Worm (Caenorhabditis elegans) whole organism, L2 larva: ENCODE results near the gene cls-2.

Source experiments
- C34F6.9 ChIP-seq: fragments of 150-350 bp; optimal IDR thresholded peaks from 2 replicates; lab custom pipeline; 2014; ENCODE audit warnings: missing biosample characterization, missing genetic modification characterization
- F13H6.1 ChIP-seq: sonication (generic microtip); optimal IDR thresholded peaks from 2 replicates; lab custom pipeline; 2016; ENCODE audit warnings: missing genetic modification characterization, missing compliant biosample characterization
- R02D3.7 ChIP-seq: fragments of 150-350 bp; optimal IDR thresholded peaks from 2 replicates; lab custom pipeline; 2014; ENCODE audit warnings: missing biosample characterization, missing genetic modification characterization
- Y55F3AM.14 ChIP-seq: fragments of 200-800 bp; sonication (Bioruptor generic); optimal IDR thresholded peaks from 2 replicates; lab custom pipeline; 2018; ENCODE audit warnings: mild to moderate bottlenecking, missing genetic modification characterization, missing compliant biosample characterization
- alr-1 ChIP-seq: fragments of 150-350 bp; optimal IDR thresholded peaks from 2 replicates; lab custom pipeline; 2014; ENCODE audit warnings: missing biosample characterization, missing genetic modification characterization
- aly-2 ChIP-seq: fragments of 150-350 bp; optimal IDR thresholded peaks from 2 replicates; lab custom pipeline; 2014; ENCODE audit warnings: missing biosample characterization, missing genetic modification characterization
- ceh-16 ChIP-seq: fragments of 150-350 bp; optimal IDR thresholded peaks from 2 replicates; lab custom pipeline; 2014; ENCODE audit warnings: missing biosample characterization, missing genetic modification characterization
- ceh-82 ChIP-seq: fragments of 150-350 bp; optimal IDR thresholded peaks from 2 replicates; lab custom pipeline; 2014; ENCODE audit warnings: missing biosample characterization, missing genetic modification characterization
- crh-2 ChIP-seq: sonication (generic microtip); optimal IDR thresholded peaks from 2 replicates; lab custom pipeline; 2017; ENCODE audit warnings: missing biosample characterization, missing genetic modification characterization
- dmd-4 ChIP-seq: sonication (generic microtip); optimal IDR thresholded peaks from 2 replicates; lab custom pipeline; 2017; ENCODE audit warnings: missing biosample characterization, missing genetic modification characterization
- egl-27 ChIP-seq: sonication (generic microtip); optimal IDR thresholded peaks from 3 replicates; lab custom pipeline; 2017; ENCODE audit warnings: missing biosample characterization, missing genetic modification reagents, missing genetic modification characterization
- elt-3 ChIP-seq: sonication (generic microtip); optimal IDR thresholded peaks from 2 replicates; lab custom pipeline; 2017; ENCODE audit warnings: missing biosample characterization, missing genetic modification characterization
- fos-1 ChIP-seq: fragments of 150-350 bp; optimal IDR thresholded peaks from 2 replicates; lab custom pipeline; 2014; ENCODE audit warnings: missing biosample characterization, missing genetic modification characterization
- gmeb-1 ChIP-seq: fragments of 150-350 bp; optimal IDR thresholded peaks from 2 replicates; lab custom pipeline; 2014; ENCODE audit warnings: missing biosample characterization, missing genetic modification characterization
- lin-11 ChIP-seq: fragments of 150-350 bp; sonication (generic microtip); optimal IDR thresholded peaks from 2 replicates; lab custom pipeline; 2014; ENCODE audit warnings: missing biosample characterization, missing genetic modification characterization, inconsistent platforms, mixed read lengths
- lsy-2 ChIP-seq, 2 experiments: fragments of 150-350 bp in 1 of 2; sonication (generic microtip) in 1 of 2; optimal IDR thresholded peaks; 2 replicates each; lab custom pipeline; 2014 to 2017; ENCODE audit warnings: missing biosample characterization in 2 of 2, missing genetic modification characterization in 2 of 2
- mab-5 ChIP-seq: fragments of 150-350 bp; optimal IDR thresholded peaks from 2 replicates; lab custom pipeline; 2014; ENCODE audit warnings: missing biosample characterization, missing genetic modification characterization
- mbf-1 ChIP-seq: sonication (generic microtip); optimal IDR thresholded peaks from 2 replicates; lab custom pipeline; 2017; ENCODE audit warnings: missing biosample characterization, missing genetic modification characterization
- mdl-1 ChIP-seq, 2 experiments: fragments of 150-350 bp in 1 of 2; sonication (generic microtip) in 1 of 2; optimal IDR thresholded peaks; 2 replicates each; lab custom pipeline; 2017; ENCODE audit warnings: missing biosample characterization in 2 of 2, missing genetic modification characterization in 2 of 2
- nhr-10 ChIP-seq: sonication (generic microtip); optimal IDR thresholded peaks from 2 replicates; lab custom pipeline; 2017; ENCODE audit warnings: missing biosample characterization, missing genetic modification characterization
- nhr-129 ChIP-seq: fragments of 150-350 bp; optimal IDR thresholded peaks from 2 replicates; lab custom pipeline; 2014; ENCODE audit warnings: missing biosample characterization, missing genetic modification characterization
- nhr-21 ChIP-seq: fragments of 150-350 bp; optimal IDR thresholded peaks from 2 replicates; lab custom pipeline; 2014; ENCODE audit warnings: missing biosample characterization, missing genetic modification characterization
- nhr-25 ChIP-seq: fragments of 150-350 bp; sonication (generic microtip); optimal IDR thresholded peaks from 3 replicates; lab custom pipeline; 2014; ENCODE audit warnings: missing biosample characterization, missing genetic modification characterization
- nhr-77 ChIP-seq: fragments of 150-350 bp; optimal IDR thresholded peaks from 2 replicates; lab custom pipeline; 2014; ENCODE audit warnings: missing biosample characterization, missing genetic modification characterization
- sem-4 ChIP-seq: fragments of 150-350 bp; optimal IDR thresholded peaks from 2 replicates; lab custom pipeline; 2014; ENCODE audit warnings: missing biosample characterization, missing genetic modification reagents, missing genetic modification characterization
- skn-1 ChIP-seq: sonication (generic microtip); optimal IDR thresholded peaks from 2 replicates; lab custom pipeline; 2017; ENCODE audit warnings: missing biosample characterization, missing genetic modification characterization
- sma-3 ChIP-seq: sonication (generic microtip); optimal IDR thresholded peaks from 2 replicates; lab custom pipeline; 2016; ENCODE audit warnings: missing genetic modification reagents, missing genetic modification characterization, missing compliant biosample characterization
- sma-9 ChIP-seq, 2 experiments: fragments of 150-350 bp in 1 of 2; sonication (generic microtip) in 1 of 2; optimal IDR thresholded peaks; 2 replicates each; lab custom pipeline; 2014 to 2016; ENCODE audit warnings: missing genetic modification characterization in 2 of 2, mild to moderate bottlenecking in 1 of 2, missing biosample characterization in 1 of 2, missing compliant biosample characterization in 1 of 2, missing genetic modification reagents in 1 of 2, moderate library complexity in 1 of 2
- snpc-4 ChIP-seq: fragments of 150-350 bp; optimal IDR thresholded peaks from 2 replicates; lab custom pipeline; 2014; ENCODE audit warnings: missing biosample characterization, missing genetic modification characterization
- unc-39 ChIP-seq: fragments of 150-350 bp; optimal IDR thresholded peaks from 2 replicates; lab custom pipeline; 2014; ENCODE audit warnings: missing biosample characterization, missing genetic modification characterization
- unc-55 ChIP-seq: fragments of 150-350 bp; sonication (generic microtip); optimal IDR thresholded peaks from 3 replicates; lab custom pipeline; 2014; ENCODE audit warnings: missing biosample characterization, missing genetic modification reagents, missing genetic modification characterization
- ztf-11 ChIP-seq: sonication (generic microtip); optimal IDR thresholded peaks from 2 replicates; lab custom pipeline; 2017; ENCODE audit warnings: missing biosample characterization, missing genetic modification characterization
- ztf-4 ChIP-seq: fragments of 150-350 bp; optimal IDR thresholded peaks from 2 replicates; lab custom pipeline; 2014; ENCODE audit warnings: missing biosample characterization, missing genetic modification characterization

cls-2 gene

DNA sequence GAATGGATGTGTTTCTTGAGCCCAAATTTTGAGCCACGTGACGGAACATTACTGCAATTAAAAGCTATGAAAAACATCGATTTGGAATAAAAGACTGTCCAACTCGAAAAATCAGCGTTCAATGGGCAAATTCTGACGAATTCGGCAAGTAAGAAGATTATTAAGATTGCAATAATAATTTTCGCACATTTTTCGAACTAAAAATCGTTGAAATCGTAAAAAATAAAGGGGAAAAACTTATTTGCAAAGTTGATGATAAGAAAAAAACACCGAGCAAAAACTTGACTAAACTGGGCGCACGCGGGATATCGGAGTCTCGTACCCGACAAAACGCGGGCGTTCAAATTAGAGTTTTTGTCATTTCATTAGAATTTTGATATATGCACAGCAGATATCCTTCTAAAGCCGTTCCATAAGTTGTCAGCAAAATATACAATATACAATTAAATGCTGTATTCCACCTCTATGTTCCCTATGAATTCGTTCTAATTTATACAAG is 34.5 kb downstream of the cls-2 start, which contains the start of the genes mccc-2 and mrpl-44:
Gene mccc-2, minus strand, starts transcription at position 51 of the 499 bp plus-strand sequence.
Gene mrpl-44, minus strand, starts transcription at position 51 of the 499 bp plus-strand sequence.
- TF ChIP-seq sma-9 (GFP tag; optimal IDR thresholded peaks at IDR 0.05; lab: Kevin White, UChicago), result no peak
- no peak for TF ChIP-seq sma-9 (tag; optimal IDR thresholded peaks at IDR 0.05; lab: Kevin White, UChicago)
- TF ChIP-seq ztf-4, result no peak
- TF ChIP-seq gmeb-1 (tag; lab: Kevin White, UChicago), result peak; percentile 90
- TF ChIP-seq nhr-25 (tag; lab: Kevin White, UChicago), result no peak
- no peak for TF ChIP-seq snpc-4
- no peak for TF ChIP-seq aly-2 (tag; lab: Kevin White, UChicago)
- TF ChIP-seq C34F6.9 (tag; lab: Kevin White, UChicago), result peak; percentile 36
- no peak for TF ChIP-seq crh-2 (tag; lab: Kevin White, UChicago)
- peak; percentile 7 for TF ChIP-seq fos-1 (tag; lab: Kevin White, UChicago)
- peak in 1 of 2 experiments; percentile 40 for TF ChIP-seq lsy-2 (tag; optimal IDR thresholded peaks at IDR 0.05; lab: Kevin White, UChicago)
- no peak for TF ChIP-seq R02D3.7 (tag; lab: Kevin White, UChicago)
- TF ChIP-seq elt-3, result no peak
- no peak for TF ChIP-seq sem-4 (tag; lab: Kevin White, UChicago)
- TF ChIP-seq unc-55 (GFP tag; lab: Kevin White, UChicago), result peak; percentile 51

DNA sequence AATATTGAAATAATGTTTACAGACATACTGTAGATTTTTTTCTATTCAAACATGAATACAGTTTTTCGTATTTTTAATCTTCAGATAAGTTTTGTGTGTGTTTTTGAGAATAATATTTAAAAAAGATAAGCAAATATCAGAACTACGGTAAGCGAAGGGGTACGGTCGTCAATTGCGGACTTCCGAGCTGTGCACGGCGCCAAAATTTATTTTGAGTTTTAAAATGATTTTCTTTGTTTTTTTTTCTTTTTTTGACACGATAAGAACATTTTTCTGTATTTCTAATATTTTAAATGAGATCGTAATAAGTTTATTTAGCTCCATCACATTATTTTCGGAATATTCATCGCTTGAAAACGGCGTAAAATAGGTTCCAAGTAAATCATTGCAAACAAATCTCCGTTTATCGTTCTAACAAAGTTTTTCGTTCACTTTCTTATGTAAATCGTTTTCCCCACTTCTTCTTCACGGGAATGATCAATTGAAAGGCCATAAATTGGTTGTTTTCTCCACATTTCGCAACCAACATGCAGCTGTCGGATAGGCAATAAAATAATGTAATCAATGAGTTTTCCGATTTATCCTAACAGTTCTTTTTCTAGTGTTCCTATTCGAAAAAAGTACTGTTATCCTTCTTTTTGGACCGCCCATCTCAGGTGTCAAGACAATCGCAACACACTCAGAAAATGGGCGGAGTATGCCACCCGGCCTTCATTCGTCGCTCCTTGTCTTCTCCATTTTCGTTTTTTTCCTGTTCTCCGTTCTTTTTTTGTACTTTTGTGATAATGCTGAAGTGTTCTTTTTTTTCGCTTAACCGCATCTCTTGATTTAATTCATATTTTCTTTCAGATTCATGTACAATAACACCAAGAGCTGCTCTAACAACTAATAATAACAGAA is 36.8 kb downstream of the cls-2 start, which contains the start of gene glp-1:
Gene glp-1, plus strand, starts transcription at position 850 of the 900 bp plus-strand sequence.
- TF ChIP-seq skn-1 (tag; lab: Kevin White, UChicago) (no peak), sma-3 (no peak), R02D3.7 (tag; lab: Kevin White, UChicago) (no peak), mbf-1 (tag; lab: Kevin White, UChicago) (no peak), nhr-129 (tag; lab: Kevin White, UChicago) (no peak), nhr-25 (tag; lab: Kevin White, UChicago) (no peak), elt-3 (no peak)
- TF ChIP-seq, all 48 proteins: peak for 0

DNA sequence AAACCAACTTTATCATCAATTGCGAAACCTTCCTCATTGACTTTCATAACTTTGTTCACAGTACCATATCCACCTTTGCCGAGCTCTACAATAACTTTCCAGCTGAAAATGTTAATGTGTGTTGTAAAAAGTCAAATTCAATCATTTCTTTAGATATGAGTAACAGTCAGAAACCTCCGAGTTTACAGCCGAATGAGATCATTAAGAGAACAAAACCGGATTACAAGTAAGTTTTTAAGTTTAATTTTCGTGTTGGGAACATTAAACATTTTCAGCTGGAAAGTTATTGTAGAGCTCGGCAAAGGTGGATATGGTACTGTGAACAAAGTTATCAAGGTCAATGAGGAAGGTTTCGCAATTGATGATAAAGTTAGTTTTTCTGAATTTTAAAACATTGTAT is 46.4 kb downstream of the cls-2 start, which contains the start of gene ZK507.1:
Gene ZK507.1, minus strand, starts transcription at position 101 of the 400 bp plus-strand sequence.
- TF ChIP-seq mdl-1 (tag; optimal IDR thresholded peaks at IDR 0.05; lab: Kevin White, UChicago), result no peak
- TF ChIP-seq nhr-21, result no peak
- no peak for TF ChIP-seq crh-2 (tag; lab: Kevin White, UChicago)
- no peak for TF ChIP-seq fos-1 (tag; lab: Kevin White, UChicago)

DNA sequence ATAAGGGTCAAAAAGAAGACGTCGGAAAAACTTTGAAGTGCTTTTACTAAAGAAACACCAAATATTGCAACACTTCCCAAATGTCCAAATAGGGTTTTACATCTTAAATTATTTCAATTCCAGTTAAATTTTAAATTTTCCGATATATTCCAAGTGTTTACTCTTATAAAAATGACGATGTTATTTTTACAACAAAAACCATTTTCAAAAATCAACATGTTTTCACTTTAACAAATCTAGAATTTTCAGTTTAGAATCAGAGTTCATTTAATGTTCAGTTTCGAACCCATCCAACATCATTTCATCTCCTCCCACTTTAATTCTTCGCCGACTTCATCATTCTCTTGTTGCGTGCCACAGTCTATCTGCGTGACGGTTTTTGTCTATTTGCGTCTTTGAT is 48.8 kb downstream of the cls-2 start, which contains the start of gene dos-1:
Gene dos-1, plus strand, starts transcription at position 301 of the 400 bp plus-strand sequence.
- TF ChIP-seq Y55F3AM.14 (GFP tag; lab: Kevin White, UChicago), result no peak
- TF ChIP-seq ceh-16 (tag; lab: Kevin White, UChicago), result no peak
- TF ChIP-seq mbf-1 (tag; lab: Kevin White, UChicago), result no peak
- no peak for TF ChIP-seq ztf-11 (tag; lab: Kevin White, UChicago)
- TF ChIP-seq egl-27 (tag; lab: Kevin White, UChicago), result no peak
- no peak for TF ChIP-seq aly-2 (tag; lab: Kevin White, UChicago)
- TF ChIP-seq ceh-82 (tag; lab: Kevin White, UChicago), result no peak
- no peak for TF ChIP-seq nhr-77 (tag; lab: Kevin White, UChicago)
- TF ChIP-seq, all 48 proteins: peak for 0

DNA sequence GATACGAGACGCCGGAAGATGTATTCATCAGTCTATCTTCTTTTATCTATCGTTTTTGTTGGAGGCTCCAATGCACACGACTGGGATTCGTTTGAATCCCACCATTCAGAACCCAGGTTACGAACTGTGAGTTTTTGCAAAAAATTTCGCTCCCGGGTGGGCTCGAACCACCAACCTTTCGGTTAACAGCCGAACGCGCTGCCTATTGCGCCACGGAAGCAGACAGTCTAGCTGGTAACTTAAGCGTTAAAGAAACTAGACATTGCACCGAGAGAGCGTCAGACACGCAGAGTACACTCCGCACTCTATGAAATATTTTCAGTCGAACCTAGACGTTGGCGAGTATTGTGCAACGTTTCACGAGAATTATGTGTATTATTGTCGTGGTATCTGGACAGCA is 49.2 kb downstream of the cls-2 start:
- TF ChIP-seq F13H6.1 (tag; lab: Kevin White, UChicago), result peak; percentile 23
- TF ChIP-seq egl-27 (tag; lab: Kevin White, UChicago), result no peak
- peak; percentile 57 for TF ChIP-seq unc-55 (GFP tag; lab: Kevin White, UChicago)
- TF ChIP-seq gmeb-1 (tag; lab: Kevin White, UChicago), result peak; percentile 56
- TF ChIP-seq ceh-82 (tag; lab: Kevin White, UChicago), result no peak
- no peak for TF ChIP-seq mab-5 (tag; lab: Kevin White, UChicago)
- peak; percentile 13 for TF ChIP-seq fos-1 (tag; lab: Kevin White, UChicago)
- TF ChIP-seq alr-1 (tag; lab: Kevin White, UChicago), result no peak
- no peak for TF ChIP-seq unc-39 (tag; lab: Kevin White, UChicago)
- TF ChIP-seq nhr-21, result no peak
- no peak for TF ChIP-seq dmd-4 (tag; lab: Kevin White, UChicago)
- peak; percentile 4 for TF ChIP-seq sma-3
- peak; percentile 27 for TF ChIP-seq sma-9 (GFP tag; optimal IDR thresholded peaks at IDR 0.05; lab: Kevin White, UChicago)
- no peak for TF ChIP-seq sma-9 (tag; optimal IDR thresholded peaks at IDR 0.05; lab: Kevin White, UChicago)
- no peak for TF ChIP-seq nhr-10 (tag; lab: Kevin White, UChicago)
- TF ChIP-seq nhr-129 (tag; lab: Kevin White, UChicago), result peak; percentile 75
- peak; percentile 9 for TF ChIP-seq Y55F3AM.14 (GFP tag; lab: Kevin White, UChicago)
- no peak for TF ChIP-seq lin-11 (tag; lab: Kevin White, UChicago)
